Fruit fly (Drosophila melanogaster) whole organism, embryonic: ENCODE measurements around the gene Ldh.
A peak's percentile ranks its signal among the peaks of the same experiment; 100 is the strongest.

Source experiments
- Atf3 ChIP-seq: fragments of 200-800 bp; sonication (Bioruptor generic); optimal IDR thresholded peaks from 3 replicates; lab custom pipeline; 2016; ENCODE audit warnings: missing biosample characterization, missing genetic modification characterization
- CG10274 ChIP-seq: fragments of 200-800 bp; sonication (Bioruptor generic); optimal IDR thresholded peaks from 3 replicates; lab custom pipeline; 2017; ENCODE audit warnings: missing biosample characterization, mild to moderate bottlenecking, missing genetic modification characterization
- CG11456 ChIP-seq: fragments of 200-800 bp; sonication (Bioruptor generic); IDR thresholded peaks from 3 replicates; pipeline ENCODE4 v1.3.6; 2022; ENCODE audit warnings: missing biosample characterization, missing genetic modification characterization
- CG12659 ChIP-seq: fragments of 200-800 bp; sonication (Bioruptor generic); optimal IDR thresholded peaks from 3 replicates; lab custom pipeline; 2017; ENCODE audit warnings: mild to moderate bottlenecking, missing biosample characterization, missing genetic modification reagents, missing genetic modification characterization
- CG12744 ChIP-seq: fragments of 200-800 bp; sonication (Bioruptor generic); optimal IDR thresholded peaks from 2 replicates; lab custom pipeline; 2016; ENCODE audit warnings: missing biosample characterization, missing genetic modification characterization
- CG15073 ChIP-seq: fragments of 200-800 bp; sonication (Bioruptor generic); optimal IDR thresholded peaks from 2 replicates; lab custom pipeline; 2016; ENCODE audit warnings: missing biosample characterization, missing genetic modification characterization
- CG15601 ChIP-seq: fragments of 200-800 bp; sonication (Bioruptor generic); optimal IDR thresholded peaks from 3 replicates; lab custom pipeline; 2019; ENCODE audit warnings: missing biosample characterization, mild to moderate bottlenecking, missing genetic modification characterization, moderate library complexity
- CG1647 ChIP-seq: fragments of 200-800 bp; sonication (Bioruptor generic); optimal IDR thresholded peaks from 3 replicates; lab custom pipeline; 2016; ENCODE audit warnings: missing biosample characterization, missing genetic modification characterization
- CG17328 ChIP-seq: fragments of 200-800 bp; sonication (Bioruptor generic); IDR thresholded peaks from 2 replicates; pipeline ENCODE4 v1.3.6; 2022; ENCODE audit warnings: missing biosample characterization, missing genetic modification characterization
- CG17359 ChIP-seq: fragments of 200-800 bp; sonication (Bioruptor generic); optimal IDR thresholded peaks from 3 replicates; lab custom pipeline; 2018; ENCODE audit warnings: missing biosample characterization, mild to moderate bottlenecking, missing genetic modification characterization, moderate library complexity
- CG17912 ChIP-seq: fragments of 200-800 bp; sonication (Bioruptor generic); optimal IDR thresholded peaks from 2 replicates; lab custom pipeline; 2018; ENCODE audit warnings: missing biosample characterization, mild to moderate bottlenecking, missing genetic modification characterization
- CG18619 ChIP-seq: fragments of 200-800 bp; sonication (Bioruptor generic); optimal IDR thresholded peaks from 3 replicates; lab custom pipeline; 2017; ENCODE audit warnings: missing biosample characterization, mild to moderate bottlenecking, missing genetic modification characterization
- CG2116 ChIP-seq: fragments of 200-800 bp; sonication (Bioruptor generic); optimal IDR thresholded peaks from 3 replicates; lab custom pipeline; 2018; ENCODE audit warnings: missing biosample characterization, mild to moderate bottlenecking, missing genetic modification characterization
- CG2889 ChIP-seq: fragments of 200-800 bp; sonication (Bioruptor generic); IDR thresholded peaks from 3 replicates; pipeline ENCODE4 v1.3.6; 2022; ENCODE audit warnings: missing biosample characterization, missing genetic modification characterization
- CG31365 ChIP-seq: fragments of 200-800 bp; sonication (Bioruptor generic); optimal IDR thresholded peaks from 2 replicates; lab custom pipeline; 2018; ENCODE audit warnings: missing biosample characterization, mild to moderate bottlenecking, missing genetic modification characterization
- CG31441 ChIP-seq: fragments of 200-800 bp; sonication (Bioruptor generic); IDR thresholded peaks from 2 replicates; pipeline ENCODE4 v1.3.6; 2022; ENCODE audit warnings: missing biosample characterization, missing genetic modification characterization
- CG32532 ChIP-seq: fragments of 200-800 bp; sonication (Bioruptor generic); IDR thresholded peaks from 2 replicates; pipeline ENCODE4 v1.3.6; 2022; ENCODE audit warnings: missing biosample characterization, missing genetic modification characterization
- CG32767 ChIP-seq: fragments of 200-800 bp; sonication (Bioruptor generic); IDR thresholded peaks from 2 replicates; pipeline ENCODE4 v1.3.6; 2022; ENCODE audit warnings: missing biosample characterization, missing genetic modification characterization
- CG4282 ChIP-seq: fragments of 200-800 bp; sonication (Bioruptor generic); optimal IDR thresholded peaks from 2 replicates; lab custom pipeline; 2016; ENCODE audit warnings: missing biosample characterization, missing genetic modification characterization
- CG7372 ChIP-seq: fragments of 200-800 bp; sonication (Bioruptor generic); IDR thresholded peaks from 2 replicates; pipeline ENCODE4 v1.3.6; 2022; ENCODE audit warnings: missing biosample characterization, missing genetic modification characterization
- CG7745 ChIP-seq: fragments of 200-800 bp; sonication (Bioruptor generic); optimal IDR thresholded peaks from 2 replicates; lab custom pipeline; 2018; ENCODE audit warnings: missing biosample characterization, mild to moderate bottlenecking, missing genetic modification characterization, moderate library complexity
- CG8478 ChIP-seq: fragments of >200 bp; optimal IDR thresholded peaks from 2 replicates; lab custom pipeline; 2018
- CrebB ChIP-seq: fragments of 200-800 bp; sonication (Bioruptor generic); optimal IDR thresholded peaks from 3 replicates; lab custom pipeline; 2018; ENCODE audit warnings: missing biosample characterization, mild to moderate bottlenecking, missing genetic modification characterization
- ERR ChIP-seq: fragments of 200-800 bp; sonication (Bioruptor generic); optimal IDR thresholded peaks from 2 replicates; lab custom pipeline; 2016; ENCODE audit warnings: missing biosample characterization, missing genetic modification characterization
- Hand ChIP-seq: fragments of 200-800 bp; sonication (Bioruptor generic); optimal IDR thresholded peaks from 2 replicates; lab custom pipeline; 2017; ENCODE audit warnings: mild to moderate bottlenecking, missing biosample characterization, missing genetic modification reagents, missing genetic modification characterization
- HmgD ChIP-seq: fragments of 200-800 bp; sonication (Bioruptor generic); optimal IDR thresholded peaks from 3 replicates; lab custom pipeline; 2016; ENCODE audit warnings: missing biosample characterization, missing genetic modification characterization
- Hr39 ChIP-seq: fragments of >200 bp; optimal IDR thresholded peaks from 2 replicates; lab custom pipeline; 2017
- Kr ChIP-seq: fragments of 200-800 bp; sonication (Bioruptor generic); optimal IDR thresholded peaks from 2 replicates; lab custom pipeline; 2017; ENCODE audit warnings: missing biosample characterization, mild to moderate bottlenecking, missing genetic modification characterization
- Mes4 ChIP-seq: fragments of 200-800 bp; sonication (Bioruptor generic); optimal IDR thresholded peaks from 2 replicates; lab custom pipeline; 2016; ENCODE audit warnings: missing biosample characterization, missing genetic modification characterization
- NC2β ChIP-seq: fragments of 200-800 bp; sonication (Bioruptor generic); optimal IDR thresholded peaks from 2 replicates; lab custom pipeline; 2016; ENCODE audit warnings: missing biosample characterization, missing genetic modification characterization
- NFAT ChIP-seq: fragments of 200-800 bp; sonication (Bioruptor generic); IDR thresholded peaks from 2 replicates; pipeline ENCODE4 v1.3.6; 2022; ENCODE audit warnings: missing biosample characterization, missing genetic modification characterization
- Ptx1 ChIP-seq: fragments of 200-800 bp; sonication (Bioruptor generic); IDR thresholded peaks from 2 replicates; pipeline ENCODE4 v1.3.6; 2022; ENCODE audit warnings: missing biosample characterization, missing genetic modification characterization
- Six4 ChIP-seq: fragments of 200-800 bp; sonication (Bioruptor generic); optimal IDR thresholded peaks from 2 replicates; lab custom pipeline; 2016; ENCODE audit warnings: missing biosample characterization, missing genetic modification characterization
- Tbp ChIP-seq: fragments of >200 bp; optimal IDR thresholded peaks from 2 replicates; lab custom pipeline; 2018; ENCODE audit warnings: missing biosample characterization, missing genetic modification characterization
- aop ChIP-seq: fragments of 200-800 bp; sonication (Bioruptor generic); IDR thresholded peaks from 2 replicates; pipeline ENCODE4 v1.3.6; 2022; ENCODE audit warnings: missing biosample characterization, missing genetic modification characterization
- bigmax ChIP-seq: fragments of 200-800 bp; sonication (Bioruptor generic); optimal IDR thresholded peaks from 2 replicates; lab custom pipeline; 2018; ENCODE audit warnings: missing biosample characterization, mild to moderate bottlenecking, missing genetic modification characterization
- btn ChIP-seq: fragments of 200-800 bp; sonication (Bioruptor generic); optimal IDR thresholded peaks from 2 replicates; lab custom pipeline; 2016; ENCODE audit warnings: missing biosample characterization, missing genetic modification characterization
- fu2 ChIP-seq: fragments of 200-800 bp; sonication (Bioruptor generic); optimal IDR thresholded peaks from 2 replicates; lab custom pipeline; 2016; ENCODE audit warnings: missing biosample characterization, missing genetic modification characterization
- gcm2 ChIP-seq: fragments of 200-800 bp; sonication (Bioruptor generic); optimal IDR thresholded peaks from 2 replicates; lab custom pipeline; 2016; ENCODE audit warnings: missing biosample characterization, missing genetic modification characterization
- inv ChIP-seq: fragments of 200-800 bp; sonication (Bioruptor generic); IDR thresholded peaks from 2 replicates; pipeline ENCODE4 v1.3.6; 2022; ENCODE audit warnings: missing biosample characterization, missing genetic modification characterization; ENCODE audit not compliant: partially characterized antibody
- jumu ChIP-seq: fragments of 200-800 bp; sonication (Bioruptor generic); optimal IDR thresholded peaks from 3 replicates; lab custom pipeline; 2016; ENCODE audit warnings: missing biosample characterization, missing genetic modification characterization
- ken ChIP-seq: fragments of 200-800 bp; sonication (Bioruptor generic); IDR thresholded peaks from 3 replicates; pipeline ENCODE4 v1.3.6; 2022; ENCODE audit warnings: missing biosample characterization, missing genetic modification characterization
- nerfin-1 ChIP-seq: fragments of 200-800 bp; sonication (Bioruptor generic); optimal IDR thresholded peaks from 3 replicates; lab custom pipeline; 2019; ENCODE audit warnings: missing biosample characterization, mild to moderate bottlenecking, missing genetic modification characterization, moderate library complexity
- pnt ChIP-seq: fragments of 200-800 bp; sonication (Bioruptor generic); optimal IDR thresholded peaks from 3 replicates; lab custom pipeline; 2016; ENCODE audit warnings: missing biosample characterization, missing genetic modification characterization
- pros ChIP-seq: fragments of 200-800 bp; sonication (Bioruptor generic); optimal IDR thresholded peaks from 3 replicates; lab custom pipeline; 2019; ENCODE audit warnings: missing biosample characterization, mild to moderate bottlenecking, missing genetic modification characterization, moderate library complexity
- sens ChIP-seq: fragments of 200-800 bp; sonication (Bioruptor generic); peaks from one replicate; lab custom pipeline; 2016; ENCODE audit warnings: missing biosample characterization, missing genetic modification characterization
- sens-2 ChIP-seq: fragments of 200-800 bp; sonication (Bioruptor generic); IDR thresholded peaks from 2 replicates; pipeline ENCODE4 v1.3.6; 2022; ENCODE audit warnings: missing biosample characterization, missing genetic modification characterization
- slou ChIP-seq: fragments of 200-800 bp; sonication (Bioruptor generic); optimal IDR thresholded peaks from 3 replicates; lab custom pipeline; 2016; ENCODE audit warnings: missing biosample characterization, missing genetic modification characterization
- twi ChIP-seq: fragments of 200-800 bp; optimal IDR thresholded peaks from 2 replicates; lab custom pipeline; 2019; ENCODE audit warnings: missing biosample characterization, mild to moderate bottlenecking, missing genetic modification characterization, moderate library complexity
- unpg ChIP-seq: fragments of 200-800 bp; sonication (Bioruptor generic); optimal IDR thresholded peaks from 3 replicates; lab custom pipeline; 2018; ENCODE audit warnings: missing biosample characterization, mild to moderate bottlenecking, missing genetic modification characterization, moderate library complexity
- zen ChIP-seq: fragments of 200-800 bp; sonication (Bioruptor generic); optimal IDR thresholded peaks from 3 replicates; lab custom pipeline; 2018; ENCODE audit warnings: missing biosample characterization, mild to moderate bottlenecking, missing genetic modification characterization, moderate library complexity

The Ldh gene

DNA sequence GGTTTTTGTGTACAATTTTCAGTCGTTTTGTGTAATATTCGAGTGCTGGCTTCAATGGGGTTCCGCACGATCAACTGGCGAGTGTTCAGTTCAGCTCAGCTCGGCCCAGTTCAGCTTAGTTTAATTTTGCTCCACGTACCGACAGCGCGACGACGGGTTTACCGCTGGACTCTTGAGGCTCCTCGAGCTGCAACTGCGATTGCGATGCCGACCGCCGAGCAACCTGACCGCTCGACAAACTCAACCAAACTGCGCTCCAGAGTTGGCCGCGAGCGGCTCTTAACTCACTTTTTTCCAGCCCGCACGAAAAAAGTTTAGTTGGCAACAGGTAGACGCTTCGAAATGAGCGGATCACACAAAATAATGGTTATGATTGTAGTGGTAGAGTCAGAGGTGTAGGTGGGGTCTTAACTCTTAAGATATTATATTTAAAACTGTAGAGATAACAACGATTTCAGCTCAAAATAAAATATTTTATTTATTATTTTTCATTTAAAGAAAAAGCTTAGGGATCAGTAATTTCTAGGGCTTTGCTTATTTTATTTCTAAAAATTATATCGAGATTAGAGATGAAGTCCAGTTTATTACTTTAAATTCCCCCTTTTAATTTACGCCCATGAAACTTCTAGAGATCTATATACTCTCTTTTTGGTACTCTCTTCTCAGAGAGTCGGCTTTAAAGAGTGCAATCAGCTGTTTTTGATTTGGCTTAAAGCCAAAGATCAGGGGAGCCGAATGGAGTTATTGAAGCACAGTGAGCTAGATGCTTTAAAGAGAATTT lies 5.9 kb downstream of the Ldh start, which contains the start of gene Best2 (continued):
- TF ChIP-seq inv (GFP tag; lab: Robert Waterston, UW): no peak
- peak; percentile 55 for TF ChIP-seq CG1647 (GFP tag; lab: Kevin White, UChicago)
- peak; percentile 88 for TF ChIP-seq CG31441 (GFP tag; lab: Robert Waterston, UW)
- peak; percentile 84 for TF ChIP-seq ken
- no peak for TF ChIP-seq CG8478 (lab: Kevin White, UChicago)
- no peak for TF ChIP-seq Kr
- peak; percentile 83 for TF ChIP-seq NFAT (GFP tag; lab: Robert Waterston, UW)
- peak; percentile 58 for TF ChIP-seq ERR (GFP tag; lab: Kevin White, UChicago)
- peak; percentile 83 for TF ChIP-seq CG15601 (tag; lab: Kevin White, UChicago)
- TF ChIP-seq CG4282: no peak
- TF ChIP-seq CG32767 (GFP tag; lab: Robert Waterston, UW): peak; percentile 88
- peak; percentile 50 for TF ChIP-seq CrebB (tag; lab: Kevin White, UChicago)
- TF ChIP-seq Hand (GFP tag; lab: Kevin White, UChicago): peak; percentile 73
- peak; percentile 87 for TF ChIP-seq CG17328 (GFP tag; lab: Robert Waterston, UW)
- peak; percentile 81 for TF ChIP-seq CG17359 (tag; lab: Kevin White, UChicago)
- no peak for TF ChIP-seq gcm2 (GFP tag; lab: Kevin White, UChicago)
- TF ChIP-seq pros (GFP tag; lab: Kevin White, UChicago): peak; percentile 75
- TF ChIP-seq CG31365 (tag; lab: Kevin White, UChicago): no peak
- peak; percentile 83 for TF ChIP-seq nerfin-1 (tag; lab: Kevin White, UChicago)
- peak; percentile 81 for TF ChIP-seq unpg (GFP tag; lab: Kevin White, UChicago)
- peak; percentile 51 for TF ChIP-seq Mes4
- peak; percentile 78 for TF ChIP-seq CG18619 (GFP tag; lab: Kevin White, UChicago)
- no peak for TF ChIP-seq CG17912 (GFP tag; lab: Kevin White, UChicago)
- TF ChIP-seq CG32532: peak; percentile 94
- peak; percentile 81 for TF ChIP-seq CG11456 (GFP tag; lab: Robert Waterston, UW)
- peak; percentile 52 for TF ChIP-seq pnt (GFP tag; lab: Kevin White, UChicago)
- no peak for TF ChIP-seq Tbp (GFP tag; lab: Kevin White, UChicago)
- no peak for TF ChIP-seq bigmax (GFP tag; lab: Kevin White, UChicago)
- TF ChIP-seq Six4 (GFP tag; lab: Kevin White, UChicago): peak; percentile 68
- peak; percentile 45 for TF ChIP-seq btn
- TF ChIP-seq CG12744 (GFP tag; lab: Kevin White, UChicago): peak; percentile 48
- TF ChIP-seq HmgD (GFP tag; lab: Kevin White, UChicago): no peak
- TF ChIP-seq NC2β (GFP tag; lab: Kevin White, UChicago): peak; percentile 39
- TF ChIP-seq slou (GFP tag; lab: Kevin White, UChicago): peak; percentile 77
- TF ChIP-seq zen (tag; lab: Kevin White, UChicago): peak; percentile 7
- TF ChIP-seq aop (GFP tag; lab: Robert Waterston, UW): no peak
- TF ChIP-seq jumu (GFP tag; lab: Kevin White, UChicago): peak; percentile 54
- TF ChIP-seq fu2: peak; percentile 62
- peak; percentile 94 for TF ChIP-seq Ptx1 (GFP tag; lab: Robert Waterston, UW)
- no peak for TF ChIP-seq Hr39
- peak; percentile 79 for TF ChIP-seq twi (tag; lab: Kevin White, UChicago)
- TF ChIP-seq CG15073: peak; percentile 36
- TF ChIP-seq CG2116 (GFP tag; lab: Kevin White, UChicago): peak; percentile 50
- TF ChIP-seq CG2889 (GFP tag; lab: Robert Waterston, UW): peak; percentile 76; the same call in 1 of the 3 replicates
- peak; percentile 46 for TF ChIP-seq CG10274 (GFP tag; lab: Kevin White, UChicago)
- peak; percentile 36; the same call in 1 of the 2 replicates for TF ChIP-seq sens-2
- TF ChIP-seq sens (GFP tag; lab: Kevin White, UChicago): peak; percentile 96
- TF ChIP-seq Atf3 (GFP tag; lab: Kevin White, UChicago): peak; percentile 34
- TF ChIP-seq CG12659: peak; percentile 89
- no peak for TF ChIP-seq CG7745 (tag; lab: Kevin White, UChicago)
- TF ChIP-seq CG7372 (GFP tag; lab: Robert Waterston, UW): peak; percentile 93
